Worm (Caenorhabditis elegans) whole organism, L4 larva: ENCODE results near the gene hex-2.

Source experiments
- F37D6.2 ChIP-seq: sonication (generic microtip); optimal IDR thresholded peaks from 2 replicates; lab custom pipeline; 2016; ENCODE audit warnings: mild to moderate bottlenecking, missing genetic modification characterization, missing compliant biosample characterization
- T26A8.4 ChIP-seq: fragments of 200-800 bp; sonication (Bioruptor generic); IDR thresholded peaks from 2 replicates; pipeline ENCODE4 v1.3.6; 2022; ENCODE audit warnings: missing genetic modification characterization, missing compliant biosample characterization
- ZK337.2 ChIP-seq: fragments of 200-800 bp; sonication (Bioruptor generic); IDR thresholded peaks from 2 replicates; pipeline ENCODE4 v1.3.6; 2022; ENCODE audit warnings: missing genetic modification reagents, missing genetic modification characterization, missing compliant biosample characterization
- ZK546.5 ChIP-seq, 2 experiments: sonication (generic microtip); optimal IDR thresholded peaks; 2 replicates each; lab custom pipeline; 2017; ENCODE audit warnings: missing biosample characterization in 2 of 2, missing genetic modification characterization in 2 of 2
- aha-1 ChIP-seq: fragments of 150-350 bp; peaks from one replicate; lab custom pipeline; 2014; ENCODE audit warnings: missing biosample characterization, missing genetic modification characterization
- ama-1 ChIP-seq: fragments of 150-350 bp; optimal IDR thresholded peaks from 2 replicates; lab custom pipeline; 2014; ENCODE audit warnings: inconsistent platforms, mixed read lengths
- ceh-44 ChIP-seq: fragments of 200-800 bp; sonication (Bioruptor generic); IDR thresholded peaks from 2 replicates; pipeline ENCODE4 v1.3.6; 2022; ENCODE audit warnings: missing genetic modification reagents, missing genetic modification characterization, missing compliant biosample characterization
- daf-16 ChIP-seq, 3 experiments: sonication (generic microtip); optimal IDR thresholded peaks; 2 replicates each; lab custom pipeline; 2016 to 2017; ENCODE audit warnings: missing genetic modification characterization in 3 of 3, missing genetic modification reagents in 3 of 3, mild to moderate bottlenecking in 2 of 3, missing compliant biosample characterization in 2 of 3, missing biosample characterization in 1 of 3, moderate library complexity in 1 of 3
- daf-19 ChIP-seq: fragments of 200-800 bp; sonication (Bioruptor generic); conservative IDR thresholded peaks from 2 replicates; pipeline ENCODE4 v1.3.6; 2022; ENCODE audit warnings: missing genetic modification characterization, missing compliant biosample characterization
- dmd-6 ChIP-seq: fragments of 200-800 bp; sonication (Bioruptor generic); IDR thresholded peaks from 2 replicates; pipeline ENCODE4 v1.3.6; 2022; ENCODE audit warnings: missing genetic modification reagents, missing genetic modification characterization, missing compliant biosample characterization
- dmd-9 ChIP-seq: fragments of 200-800 bp; sonication (Bioruptor generic); IDR thresholded peaks from 2 replicates; pipeline ENCODE4 v1.3.6; 2022; ENCODE audit warnings: missing genetic modification reagents, missing genetic modification characterization, missing compliant biosample characterization
- duxl-1 ChIP-seq: sonication (generic microtip); optimal IDR thresholded peaks from 2 replicates; lab custom pipeline; 2016; ENCODE audit warnings: mild to moderate bottlenecking, missing genetic modification characterization, moderate library complexity, missing compliant biosample characterization; ENCODE audit not compliant: poor library complexity
- dve-1 ChIP-seq: sonication (generic microtip); optimal IDR thresholded peaks from 2 replicates; lab custom pipeline; 2017; ENCODE audit warnings: antibody characterized with exemption, mild to moderate bottlenecking, missing genetic modification characterization, missing compliant biosample characterization; ENCODE audit not compliant: insufficient read depth
- hlh-11 ChIP-seq: fragments of 200-800 bp; sonication (Bioruptor generic); optimal IDR thresholded peaks from 2 replicates; lab custom pipeline; 2018; ENCODE audit warnings: mild to moderate bottlenecking, missing genetic modification characterization, missing compliant biosample characterization
- lin-1 ChIP-seq: fragments of 200-800 bp; sonication (Bioruptor generic); IDR thresholded peaks from 2 replicates; pipeline ENCODE4 v1.3.6; 2022; ENCODE audit warnings: missing genetic modification reagents, missing genetic modification characterization, missing compliant biosample characterization
- lin-39 ChIP-seq: fragments of 150-350 bp; optimal IDR thresholded peaks from 2 replicates; lab custom pipeline; 2014; ENCODE audit warnings: missing biosample characterization, missing genetic modification reagents, missing genetic modification characterization
- lsy-2 ChIP-seq, 2 experiments: fragments of 150-350 bp in 1 of 2; sonication (generic microtip) in 1 of 2; optimal IDR thresholded peaks; 2 replicates each; lab custom pipeline; 2014 to 2017; ENCODE audit warnings: missing biosample characterization in 2 of 2, missing genetic modification characterization in 2 of 2
- madf-5 ChIP-seq, 2 experiments: fragments of 200-800 bp; sonication (Bioruptor generic); IDR thresholded peaks; 2 replicates each; pipeline ENCODE4 v1.3.6; 2022; ENCODE audit warnings: missing compliant biosample characterization in 2 of 2, missing genetic modification characterization in 2 of 2
- mdl-1 ChIP-seq, 2 experiments: fragments of 150-350 bp in 1 of 2; sonication (generic microtip) in 1 of 2; optimal IDR thresholded peaks; 2 replicates each; lab custom pipeline; 2014 to 2017; ENCODE audit warnings: missing biosample characterization in 2 of 2, missing genetic modification characterization in 2 of 2
- mes-2 ChIP-seq: sonication (generic microtip); optimal IDR thresholded peaks from 2 replicates; lab custom pipeline; 2016; ENCODE audit warnings: missing genotype, mild to moderate bottlenecking, missing genetic modification characterization, missing compliant biosample characterization; ENCODE audit not compliant: poor library complexity, severe bottlenecking
- mxl-2 ChIP-seq: fragments of 200-800 bp; sonication (Bioruptor generic); conservative IDR thresholded peaks from 2 replicates; pipeline ENCODE4 v1.3.6; 2022; ENCODE audit warnings: missing genetic modification reagents, missing genetic modification characterization, missing compliant biosample characterization
- mxl-3 ChIP-seq: fragments of 200-800 bp; sonication (Bioruptor generic); optimal IDR thresholded peaks from 2 replicates; lab custom pipeline; 2018; ENCODE audit warnings: mild to moderate bottlenecking, missing genetic modification characterization, missing compliant biosample characterization
- nhr-25 ChIP-seq: sonication (generic microtip); optimal IDR thresholded peaks from 2 replicates; lab custom pipeline; 2017; ENCODE audit warnings: missing genetic modification characterization, mild to moderate bottlenecking, missing compliant biosample characterization, antibody characterized with exemption, moderate library complexity, borderline replicate concordance; ENCODE audit not compliant: insufficient read depth
- nhr-28 ChIP-seq: fragments of 150-350 bp; optimal IDR thresholded peaks from 2 replicates; lab custom pipeline; 2014; ENCODE audit warnings: missing biosample characterization, missing genetic modification characterization
- pqm-1 ChIP-seq: sonication (generic microtip); optimal IDR thresholded peaks from 2 replicates; lab custom pipeline; 2017; ENCODE audit warnings: missing biosample characterization, missing genetic modification characterization
- set-16 ChIP-seq: fragments of 200-800 bp; sonication (Bioruptor generic); IDR thresholded peaks from 2 replicates; pipeline ENCODE4 v1.3.6; 2022; ENCODE audit warnings: missing genetic modification reagents, missing genetic modification characterization, missing compliant biosample characterization
- skn-1 ChIP-seq: fragments of 150-350 bp; optimal IDR thresholded peaks from 2 replicates; lab custom pipeline; 2014; ENCODE audit warnings: missing biosample characterization, missing genetic modification characterization
- tag-97 ChIP-seq: fragments of 200-800 bp; sonication (Bioruptor generic); IDR thresholded peaks from 2 replicates; pipeline ENCODE4 v1.3.6; 2022; ENCODE audit warnings: missing genetic modification characterization, missing compliant biosample characterization
- tra-1 ChIP-seq: fragments of 200-800 bp; sonication (Bioruptor generic); IDR thresholded peaks from 2 replicates; pipeline ENCODE4 v1.3.6; 2022; ENCODE audit warnings: missing genetic modification reagents, missing genetic modification characterization, missing compliant biosample characterization
- unc-130 ChIP-seq: sonication (generic microtip); optimal IDR thresholded peaks from 2 replicates; lab custom pipeline; 2016; ENCODE audit warnings: missing genetic modification reagents, missing genetic modification characterization, missing compliant biosample characterization
- zag-1 ChIP-seq: fragments of 150-350 bp; optimal IDR thresholded peaks from 2 replicates; lab custom pipeline; 2014; ENCODE audit warnings: missing biosample characterization, missing genetic modification characterization
- zfp-2 ChIP-seq: sonication (generic microtip); optimal IDR thresholded peaks from 2 replicates; lab custom pipeline; 2016; ENCODE audit warnings: mild to moderate bottlenecking, missing genetic modification characterization, missing compliant biosample characterization

hex-2 gene

DNA sequence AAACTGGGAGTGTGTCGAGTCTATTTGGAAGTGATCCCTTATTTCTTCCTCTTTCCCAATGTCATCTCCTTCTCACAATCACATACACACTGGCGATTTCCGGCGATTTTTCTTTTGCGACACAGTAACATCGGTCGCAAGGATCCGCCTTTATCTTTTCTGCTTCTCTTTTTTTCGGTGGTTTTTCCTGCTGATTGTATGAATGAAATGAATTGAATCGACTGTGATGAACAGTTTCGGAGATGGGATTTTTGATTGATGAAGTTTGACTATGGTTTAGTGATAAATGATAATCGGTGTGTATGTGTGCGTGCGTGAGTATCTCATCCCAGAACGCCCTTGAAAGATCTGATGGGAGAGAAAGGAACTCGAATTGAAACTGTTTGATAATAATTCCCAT lies 46.9 kb downstream of the hex-2 start:
- TF ChIP-seq tag-97 (GFP tag; lab: Robert Waterston, UW) (no peak), skn-1 (no peak), hlh-11 (peak; percentile 68), F37D6.2 (no peak), lin-39 (tag; lab: Kevin White, UChicago) (no peak), ama-1 (lab: Kevin White, UChicago) (peak; percentile 73), aha-1 (tag; lab: Kevin White, UChicago) (peak; percentile 89), nhr-28 (tag; lab: Kevin White, UChicago) (peak; percentile 52), lin-1 (GFP tag; lab: Robert Waterston, UW) (no peak), unc-130 (GFP tag; lab: Kevin White, UChicago) (no peak), nhr-25 (peak; percentile 38), mxl-3 (GFP tag; lab: Kevin White, UChicago) (peak; percentile 39)

DNA sequence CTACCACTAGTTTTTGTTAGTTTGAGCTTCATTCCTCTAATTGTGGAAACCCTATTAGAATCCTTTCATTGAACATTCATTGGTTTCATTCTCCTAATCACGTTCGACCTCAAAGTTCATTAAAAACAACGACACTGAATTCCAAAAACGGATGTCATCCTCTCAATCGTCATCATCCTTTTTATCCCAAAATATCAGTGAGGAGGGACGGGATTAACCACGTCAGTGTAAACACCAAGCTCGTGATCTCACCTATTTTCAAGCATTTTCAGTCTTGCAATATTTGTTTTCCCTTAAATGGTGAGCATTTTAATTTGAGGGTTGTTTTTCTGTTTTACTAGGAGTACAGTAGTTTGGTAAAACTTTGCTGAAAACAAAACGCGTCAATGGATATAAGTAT lies 50.2 kb downstream of the hex-2 start:
- TF ChIP-seq daf-19 (GFP tag; lab: Robert Waterston, UW) (no peak), tra-1 (GFP tag; lab: Robert Waterston, UW) (no peak), mxl-2 (GFP tag; lab: Robert Waterston, UW) (no peak), mes-2 (tag; lab: Kevin White, UChicago) (no peak), zag-1 (no peak), daf-16 (GFP tag; optimal IDR thresholded peaks at IDR 0.05; lab: Kevin White, UChicago) (no peak), daf-16 (tag; optimal IDR thresholded peaks at IDR 0.05; lab: Kevin White, UChicago) (no peak), set-16 (no peak), dmd-6 (no peak), madf-5 (GFP tag; IDR thresholded peaks at IDR 0.05; lab: Robert Waterston, UW) (no peak), lin-39 (tag; lab: Kevin White, UChicago) (no peak), dmd-9 (no peak), dve-1 (tag; lab: Kevin White, UChicago) (no peak), lsy-2 (tag; optimal IDR thresholded peaks at IDR 0.05; lab: Kevin White, UChicago) (no peak), ceh-44 (GFP tag; lab: Robert Waterston, UW) (no peak), zfp-2 (no peak), pqm-1 (tag; lab: Kevin White, UChicago) (no peak), ZK337.2 (GFP tag; lab: Robert Waterston, UW) (no peak), T26A8.4 (GFP tag; lab: Robert Waterston, UW) (no peak), duxl-1 (tag; lab: Kevin White, UChicago) (no peak), mdl-1 (tag; optimal IDR thresholded peaks at IDR 0.05; lab: Kevin White, UChicago) (no peak)
- TF ChIP-seq, all 104 proteins: peak for 0

DNA sequence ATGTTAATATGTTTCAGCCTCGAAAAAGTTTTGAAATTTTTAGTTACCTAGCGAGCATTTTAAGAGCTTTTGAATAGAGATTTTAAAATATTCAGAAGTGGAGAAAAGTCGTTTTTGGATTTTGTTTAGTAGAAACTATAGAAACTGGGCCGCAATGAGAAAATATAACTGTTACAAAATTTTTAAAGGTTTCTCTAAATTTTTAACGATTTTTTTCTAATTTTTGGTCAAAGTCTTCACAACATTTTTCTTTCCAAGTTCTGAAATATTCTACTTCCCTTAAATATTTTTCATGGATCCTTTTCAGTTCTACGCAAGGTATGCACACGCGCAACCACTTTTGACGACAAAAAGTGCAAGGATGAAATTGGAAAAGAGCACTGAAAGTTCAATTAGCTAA lies 51.3 kb downstream of the hex-2 start, which contains the start of gene peli-1:
Gene peli-1, plus strand, starts transcription at position 301 of the 400 bp plus-strand sequence.
- TF ChIP-seq ZK337.2 (GFP tag; lab: Robert Waterston, UW), result no peak
- TF ChIP-seq aha-1 (tag; lab: Kevin White, UChicago), result peak; percentile 47
- TF ChIP-seq ZK546.5 (tag; optimal IDR thresholded peaks at IDR 0.05; lab: Kevin White, UChicago), result no peak
- TF ChIP-seq, all 104 proteins: peak for 1
